Fruit fly (Drosophila melanogaster) whole organism, embryonic: ENCODE measurements around the gene crol.

Source experiments
- Hmr ChIP-seq: fragments of 200-800 bp; sonication (Bioruptor generic); optimal IDR thresholded peaks from 3 replicates; lab custom pipeline; 2017; ENCODE audit warnings: mild to moderate bottlenecking, missing biosample characterization, missing genetic modification reagents, missing genetic modification characterization
- ro ChIP-seq: fragments of 200-800 bp; sonication (Bioruptor generic); IDR thresholded peaks from 2 replicates; pipeline ENCODE4 v1.3.6; 2022; ENCODE audit warnings: missing biosample characterization, missing genetic modification characterization
- toy ChIP-seq: fragments of 200-800 bp; sonication (Bioruptor generic); IDR thresholded peaks from 2 replicates; pipeline ENCODE4 v1.3.6; 2022; ENCODE audit warnings: missing biosample characterization, missing genetic modification characterization
- zfh1 ChIP-seq: fragments of 200-800 bp; sonication (Bioruptor generic); IDR thresholded peaks from 3 replicates; pipeline ENCODE4 v1.3.6; 2022; ENCODE audit warnings: missing biosample characterization, missing genetic modification characterization

DNA sequence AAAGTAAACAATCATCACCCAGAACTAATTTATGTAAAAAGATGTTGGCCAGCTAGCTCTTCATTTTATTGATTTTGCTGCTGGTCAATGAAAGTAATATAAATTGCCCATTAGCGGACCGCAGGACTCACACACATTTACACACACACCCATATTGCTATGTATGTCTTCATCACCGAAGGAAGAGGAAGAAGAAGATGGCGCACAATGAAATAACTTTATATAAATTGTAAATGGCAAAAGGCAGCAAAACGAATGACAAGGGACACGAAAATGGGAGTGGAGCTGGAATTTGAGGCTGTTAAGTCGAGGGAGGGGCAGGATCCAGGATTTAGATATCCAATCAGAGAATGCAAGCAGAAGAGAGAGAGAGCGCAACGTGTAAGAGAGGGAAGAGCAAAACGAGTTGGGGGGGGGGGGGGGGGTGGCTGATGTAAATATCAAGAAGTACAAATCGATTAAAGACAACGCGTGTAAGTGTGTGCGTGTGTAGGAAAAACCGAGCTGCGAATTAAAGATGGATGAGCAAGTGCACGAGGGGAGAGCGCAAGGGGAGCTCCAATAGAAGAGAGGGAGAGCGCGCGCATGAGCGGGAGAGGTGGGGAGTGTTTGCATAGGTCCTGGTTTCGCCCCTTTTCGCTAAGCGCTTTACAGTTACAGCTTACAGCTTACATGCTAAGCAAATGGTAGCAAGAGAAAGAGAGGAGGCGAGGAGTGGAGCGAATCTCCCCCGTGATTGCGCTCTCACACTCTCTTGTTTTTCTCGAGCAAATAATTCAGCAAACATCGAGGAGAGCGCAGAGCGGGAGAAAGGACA lies 4.8 kb downstream of the crol start:
- TF ChIP-seq Hmr (GFP tag; lab: Kevin White, UChicago), result no peak
- no peak for TF ChIP-seq toy (GFP tag; lab: Robert Waterston, UW)
- no peak for TF ChIP-seq ro
- TF ChIP-seq zfh1 (GFP tag; lab: Robert Waterston, UW), result no peak
